Worm (Caenorhabditis elegans) whole organism, late embryonic: ENCODE data around the gene far-8.

Experiments
- C08G9.2 ChIP-seq: sonication (generic microtip); optimal IDR thresholded peaks from 2 replicates; lab custom pipeline; 2016; ENCODE audit warnings: mild to moderate bottlenecking, missing genetic modification characterization, moderate library complexity, missing compliant biosample characterization
- F13H6.1 ChIP-seq: sonication (generic microtip); optimal IDR thresholded peaks from 2 replicates; lab custom pipeline; 2016; ENCODE audit warnings: missing genetic modification characterization, missing compliant biosample characterization
- K02D7.2 ChIP-seq: sonication (generic microtip); optimal IDR thresholded peaks from 2 replicates; lab custom pipeline; 2017; ENCODE audit warnings: mild to moderate bottlenecking, missing genetic modification characterization, missing compliant biosample characterization
- K09A11.1 ChIP-seq: sonication (generic microtip); optimal IDR thresholded peaks from 2 replicates; lab custom pipeline; 2017; ENCODE audit warnings: antibody characterized with exemption, mild to moderate bottlenecking, missing genetic modification characterization, missing compliant biosample characterization; ENCODE audit not compliant: insufficient read depth
- ahr-1 ChIP-seq: sonication (generic microtip); optimal IDR thresholded peaks from 2 replicates; lab custom pipeline; 2016; ENCODE audit warnings: missing genetic modification characterization, missing compliant biosample characterization
- ceh-14 ChIP-seq: sonication (generic microtip); optimal IDR thresholded peaks from 2 replicates; lab custom pipeline; 2016; ENCODE audit warnings: missing genotype, missing genetic modification characterization, missing compliant biosample characterization
- ceh-18 ChIP-seq: sonication (generic microtip); optimal IDR thresholded peaks from 2 replicates; lab custom pipeline; 2016; ENCODE audit warnings: missing genetic modification characterization, missing compliant biosample characterization
- ceh-19 ChIP-seq: fragments of 200-800 bp; sonication (Bioruptor generic); optimal IDR thresholded peaks from 2 replicates; lab custom pipeline; 2018; ENCODE audit warnings: mild to moderate bottlenecking, missing genetic modification characterization, missing compliant biosample characterization
- ceh-2 ChIP-seq: sonication (generic microtip); optimal IDR thresholded peaks from 2 replicates; lab custom pipeline; 2016; ENCODE audit warnings: missing genotype, missing genetic modification characterization, missing compliant biosample characterization
- ceh-22 ChIP-seq: sonication (generic microtip); optimal IDR thresholded peaks from 2 replicates; lab custom pipeline; 2017; ENCODE audit warnings: missing biosample characterization, missing genetic modification characterization
- ceh-24 ChIP-seq: sonication (generic microtip); optimal IDR thresholded peaks from 2 replicates; lab custom pipeline; 2016; ENCODE audit warnings: mild to moderate bottlenecking, missing genetic modification characterization, missing compliant biosample characterization
- ceh-30 ChIP-seq: fragments of 150-350 bp; optimal IDR thresholded peaks from 2 replicates; lab custom pipeline; 2014; ENCODE audit warnings: missing biosample characterization, missing genetic modification characterization
- ceh-31 ChIP-seq: sonication (generic microtip); optimal IDR thresholded peaks from 2 replicates; lab custom pipeline; 2016; ENCODE audit warnings: missing genetic modification characterization, missing compliant biosample characterization
- ceh-34 ChIP-seq: sonication (generic microtip); optimal IDR thresholded peaks from 2 replicates; lab custom pipeline; 2016; ENCODE audit warnings: mild to moderate bottlenecking, missing genetic modification characterization, missing compliant biosample characterization
- ceh-45 ChIP-seq: fragments of 200-800 bp; sonication (Bioruptor generic); IDR thresholded peaks from 2 replicates; pipeline ENCODE4 v1.3.6; 2022; ENCODE audit warnings: missing genetic modification reagents, missing genetic modification characterization, missing compliant biosample characterization
- ceh-48 ChIP-seq: sonication (generic microtip); optimal IDR thresholded peaks from 2 replicates; lab custom pipeline; 2016; ENCODE audit warnings: missing genetic modification characterization, inconsistent platforms, missing compliant biosample characterization
- ceh-9 ChIP-seq: sonication (generic microtip); optimal IDR thresholded peaks from 2 replicates; lab custom pipeline; 2016; ENCODE audit warnings: mild to moderate bottlenecking, missing genetic modification characterization, inconsistent platforms, missing compliant biosample characterization
- dmd-4 ChIP-seq: sonication (generic microtip); optimal IDR thresholded peaks from 2 replicates; lab custom pipeline; 2016; ENCODE audit warnings: borderline replicate concordance, missing genetic modification characterization, missing compliant biosample characterization
- dve-1 ChIP-seq: sonication (generic microtip); optimal IDR thresholded peaks from 2 replicates; lab custom pipeline; 2017; ENCODE audit warnings: antibody characterized with exemption, mild to moderate bottlenecking, missing genetic modification characterization, missing compliant biosample characterization
- elt-2 ChIP-seq: sonication (generic microtip); optimal IDR thresholded peaks from 2 replicates; lab custom pipeline; 2016; ENCODE audit warnings: missing genetic modification reagents, missing genetic modification characterization, missing compliant biosample characterization
- elt-4 ChIP-seq: sonication (generic microtip); optimal IDR thresholded peaks from 2 replicates; lab custom pipeline; 2016; ENCODE audit warnings: missing genetic modification characterization, missing compliant biosample characterization
- fax-1 ChIP-seq: sonication (generic microtip); optimal IDR thresholded peaks from 2 replicates; lab custom pipeline; 2016; ENCODE audit warnings: missing genotype, missing genetic modification characterization, missing compliant biosample characterization
- fkh-10 ChIP-seq: fragments of 150-350 bp; optimal IDR thresholded peaks from 2 replicates; lab custom pipeline; 2014; ENCODE audit warnings: missing biosample characterization, missing genetic modification reagents, missing genetic modification characterization
- gmeb-2 ChIP-seq: sonication (generic microtip); optimal IDR thresholded peaks from 2 replicates; lab custom pipeline; 2016; ENCODE audit warnings: missing genetic modification characterization, inconsistent platforms, missing compliant biosample characterization
- hlh-13 ChIP-seq: fragments of 200-800 bp; sonication (Bioruptor generic); optimal IDR thresholded peaks from 2 replicates; lab custom pipeline; 2018; ENCODE audit warnings: mild to moderate bottlenecking, missing genetic modification characterization, missing compliant biosample characterization
- hlh-30 ChIP-seq: sonication (generic microtip); optimal IDR thresholded peaks from 2 replicates; lab custom pipeline; 2017; ENCODE audit warnings: antibody characterized with exemption, missing genetic modification characterization, missing compliant biosample characterization; ENCODE audit not compliant: insufficient read depth
- hlh-6 ChIP-seq: sonication (generic microtip); optimal IDR thresholded peaks from 2 replicates; lab custom pipeline; 2016; ENCODE audit warnings: missing genotype, missing genetic modification characterization, missing compliant biosample characterization
- hlh-8 ChIP-seq: sonication (generic microtip); optimal IDR thresholded peaks from 2 replicates; lab custom pipeline; 2016; ENCODE audit warnings: missing genotype, missing genetic modification characterization, missing compliant biosample characterization
- madf-2 ChIP-seq: sonication (generic microtip); optimal IDR thresholded peaks from 2 replicates; lab custom pipeline; 2017; ENCODE audit warnings: missing genetic modification characterization, missing compliant biosample characterization
- nfya-1 ChIP-seq: sonication (generic microtip); optimal IDR thresholded peaks from 2 replicates; lab custom pipeline; 2017; ENCODE audit warnings: missing genetic modification characterization, mild to moderate bottlenecking, missing compliant biosample characterization, antibody characterized with exemption, moderate library complexity
- nhr-11 ChIP-seq: fragments of 150-350 bp; optimal IDR thresholded peaks from 2 replicates; lab custom pipeline; 2014; ENCODE audit warnings: missing biosample characterization, missing genetic modification characterization
- npax-4 ChIP-seq: sonication (generic microtip); optimal IDR thresholded peaks from 2 replicates; lab custom pipeline; 2016; ENCODE audit warnings: missing genetic modification characterization, missing compliant biosample characterization
- pat-9 ChIP-seq: fragments of 200-800 bp; sonication (Bioruptor generic); optimal IDR thresholded peaks from 2 replicates; lab custom pipeline; 2018; ENCODE audit warnings: mild to moderate bottlenecking, missing genetic modification characterization, moderate library complexity, missing compliant biosample characterization
- pax-1 ChIP-seq: fragments of 150-350 bp; optimal IDR thresholded peaks from 2 replicates; lab custom pipeline; 2014; ENCODE audit warnings: missing biosample characterization, missing genetic modification characterization
- pha-2 ChIP-seq: sonication (generic microtip); optimal IDR thresholded peaks from 2 replicates; lab custom pipeline; 2017; ENCODE audit warnings: mild to moderate bottlenecking, missing genetic modification characterization, missing compliant biosample characterization
- pqm-1 ChIP-seq: sonication (generic microtip); optimal IDR thresholded peaks from 2 replicates; lab custom pipeline; 2016; ENCODE audit warnings: missing genetic modification characterization, missing compliant biosample characterization
- pros-1 ChIP-seq: fragments of 150-350 bp; optimal IDR thresholded peaks from 2 replicates; lab custom pipeline; 2014; ENCODE audit warnings: missing biosample characterization, missing genetic modification reagents, missing genetic modification characterization
- ref-2 ChIP-seq: sonication (generic microtip); optimal IDR thresholded peaks from 2 replicates; lab custom pipeline; 2016; ENCODE audit warnings: missing genetic modification characterization, missing compliant biosample characterization
- rnt-1 ChIP-seq: sonication (generic microtip); optimal IDR thresholded peaks from 2 replicates; lab custom pipeline; 2016; ENCODE audit warnings: missing genetic modification characterization, missing compliant biosample characterization
- sdc-2 ChIP-seq: sonication (generic microtip); optimal IDR thresholded peaks from 2 replicates; lab custom pipeline; 2016; ENCODE audit warnings: missing genotype, missing genetic modification characterization, missing compliant biosample characterization
- sox-2 ChIP-seq: fragments of 200-800 bp; sonication (Bioruptor generic); IDR thresholded peaks from 2 replicates; pipeline ENCODE4 v1.3.6; 2022; ENCODE audit warnings: missing genetic modification reagents, missing genetic modification characterization, missing compliant biosample characterization
- syd-9 ChIP-seq: sonication (generic microtip); optimal IDR thresholded peaks from 2 replicates; lab custom pipeline; 2016; ENCODE audit warnings: mild to moderate bottlenecking, missing genetic modification characterization, moderate library complexity, missing compliant biosample characterization
- tbx-2 ChIP-seq: sonication (generic microtip); optimal IDR thresholded peaks from 2 replicates; lab custom pipeline; 2016; ENCODE audit warnings: missing genetic modification characterization, missing compliant biosample characterization
- unc-3 ChIP-seq, 2 experiments: fragments of 200-800 bp in 1 of 2; sonication (Bioruptor generic) in 1 of 2; sonication (generic microtip) in 1 of 2; conservative IDR thresholded peaks in 1 of 2; optimal IDR thresholded peaks in 1 of 2; 2 replicates each; pipeline versions ENCODE4 v1.3.6 to Lab custom; 2016 to 2022; ENCODE audit warnings: missing compliant biosample characterization in 2 of 2, missing genetic modification characterization in 2 of 2, missing genetic modification reagents in 1 of 2
- unc-42 ChIP-seq: sonication (generic microtip); optimal IDR thresholded peaks from 2 replicates; lab custom pipeline; 2016; ENCODE audit warnings: missing genotype, missing genetic modification characterization, missing compliant biosample characterization
- unc-55 ChIP-seq: sonication (generic microtip); optimal IDR thresholded peaks from 2 replicates; lab custom pipeline; 2017; ENCODE audit warnings: missing biosample characterization, missing genetic modification reagents, missing genetic modification characterization
- ztf-16 ChIP-seq: sonication (generic microtip); optimal IDR thresholded peaks from 2 replicates; lab custom pipeline; 2017; ENCODE audit warnings: missing genetic modification characterization, missing compliant biosample characterization

far-8 gene

DNA sequence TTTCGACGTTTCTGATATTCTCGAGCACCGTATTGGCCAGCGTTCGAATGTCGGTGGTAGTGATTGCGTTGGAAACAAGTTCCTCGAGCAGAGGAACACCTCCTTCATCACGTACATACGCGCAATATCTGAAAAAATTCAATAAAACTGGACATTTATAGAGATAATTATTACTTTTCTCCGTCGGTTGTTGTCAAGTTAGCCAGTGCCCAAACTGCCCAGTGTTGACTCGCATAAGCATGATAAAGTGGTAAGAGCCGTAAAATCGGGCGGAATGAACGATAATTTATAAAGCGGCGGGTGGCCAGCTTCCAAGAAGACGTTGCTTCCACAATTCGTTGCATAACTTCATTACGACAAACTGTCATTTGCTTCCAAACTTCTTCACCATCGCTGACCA, 40.9 kb downstream of the far-8 start:
- TF ChIP-seq ceh-2 (tag; lab: Kevin White, UChicago): no peak
- TF ChIP-seq ceh-48 (tag; lab: Kevin White, UChicago): no peak
- no peak for TF ChIP-seq K02D7.2 (tag; lab: Kevin White, UChicago)
- no peak for TF ChIP-seq unc-55
- no peak for TF ChIP-seq ceh-19
- no peak for TF ChIP-seq ref-2 (tag; lab: Kevin White, UChicago)
- TF ChIP-seq pha-2 (tag; lab: Kevin White, UChicago): no peak
- TF ChIP-seq syd-9: no peak
- TF ChIP-seq hlh-8 (tag; lab: Kevin White, UChicago): no peak
- TF ChIP-seq pax-1 (tag; lab: Kevin White, UChicago): no peak
- TF ChIP-seq ztf-16: no peak
- no peak for TF ChIP-seq hlh-6 (tag; lab: Kevin White, UChicago)
- no peak for TF ChIP-seq ceh-9 (tag; lab: Kevin White, UChicago)
- TF ChIP-seq nhr-11 (tag; lab: Kevin White, UChicago): no peak
- TF ChIP-seq pat-9: no peak
- no peak for TF ChIP-seq elt-4 (tag; lab: Kevin White, UChicago)
- TF ChIP-seq K09A11.1 (tag; lab: Kevin White, UChicago): no peak
- no peak for TF ChIP-seq fax-1 (tag; lab: Kevin White, UChicago)

DNA sequence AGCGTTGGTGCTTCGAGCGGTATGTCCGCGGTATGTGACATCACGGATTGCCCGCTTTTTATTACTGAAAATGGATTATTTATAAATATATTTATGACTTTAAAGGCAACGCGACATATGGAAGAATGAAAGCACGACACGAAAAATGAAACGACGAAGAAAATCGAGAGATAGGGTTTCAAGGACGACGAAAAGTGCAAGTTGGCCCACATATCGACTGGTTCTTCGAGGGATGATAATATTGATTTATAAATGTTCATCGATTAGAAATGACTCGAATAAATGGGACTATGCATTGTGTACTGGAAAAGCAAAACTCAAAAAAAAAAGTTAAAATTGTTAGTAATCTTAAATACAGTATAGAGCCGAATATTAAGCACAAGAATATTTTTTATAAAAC, 44.0 kb downstream of the far-8 start, which contains the start of gene zer-1:
zer-1 (minus strand) TSS at position 68 of the 400 bp plus-strand sequence.
- TF ChIP-seq dve-1 (tag; lab: Kevin White, UChicago): no peak
- no peak for TF ChIP-seq elt-2 (tag; lab: Kevin White, UChicago)
- no peak for TF ChIP-seq syd-9
- no peak for TF ChIP-seq F13H6.1
- no peak for TF ChIP-seq nfya-1 (tag; lab: Kevin White, UChicago)
- TF ChIP-seq madf-2: no peak
- TF ChIP-seq pqm-1 (tag; lab: Kevin White, UChicago): no peak
- no peak for TF ChIP-seq ceh-9 (tag; lab: Kevin White, UChicago)
- TF ChIP-seq ceh-22 (tag; lab: Kevin White, UChicago): no peak
- no peak for TF ChIP-seq ceh-14 (tag; lab: Kevin White, UChicago)
- TF ChIP-seq pros-1 (tag; lab: Kevin White, UChicago): no peak
- TF ChIP-seq sdc-2: no peak
- TF ChIP-seq ceh-45: no peak
- TF ChIP-seq npax-4: no peak
- no peak for TF ChIP-seq hlh-6 (tag; lab: Kevin White, UChicago)
- no peak for TF ChIP-seq nhr-11 (tag; lab: Kevin White, UChicago)
- TF ChIP-seq C08G9.2 (tag; lab: Kevin White, UChicago): no peak
- no peak for TF ChIP-seq ztf-16

DNA sequence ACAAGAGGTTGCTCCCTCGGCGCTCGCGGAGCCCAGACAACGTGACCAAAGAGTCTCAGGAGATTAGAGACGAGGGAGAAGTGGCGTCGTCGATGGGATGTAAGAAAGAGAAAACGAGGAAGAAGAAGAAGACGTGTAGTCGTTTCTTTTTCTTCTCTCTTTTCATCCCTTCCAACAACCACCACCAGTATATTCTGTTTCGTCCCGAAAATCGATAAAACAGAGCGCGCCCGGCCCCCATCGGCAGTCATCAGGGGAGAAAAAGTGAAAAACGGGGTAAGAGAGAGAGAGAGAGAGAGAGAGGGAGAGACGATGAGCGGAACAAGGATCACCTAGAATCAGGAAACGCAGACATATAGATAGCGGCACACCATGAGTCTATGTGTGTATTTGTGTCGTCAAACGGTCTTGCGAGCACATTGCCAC, 45.2 kb downstream of the far-8 start:
- peak; percentile 55 for TF ChIP-seq unc-55
- TF ChIP-seq unc-42 (tag; lab: Kevin White, UChicago): peak; percentile 73
- peak; percentile 71 for TF ChIP-seq nfya-1 (tag; lab: Kevin White, UChicago)
- TF ChIP-seq ceh-30 (tag; lab: Kevin White, UChicago): peak; percentile 22
- peak; percentile 73 for TF ChIP-seq hlh-30 (tag; lab: Kevin White, UChicago)
- peak; percentile 10 for TF ChIP-seq rnt-1 (tag; lab: Kevin White, UChicago)
- TF ChIP-seq ceh-22 (tag; lab: Kevin White, UChicago): no peak
- TF ChIP-seq hlh-13 (GFP tag; lab: Kevin White, UChicago): no peak
- TF ChIP-seq elt-2 (tag; lab: Kevin White, UChicago): peak; percentile 52
- no peak for TF ChIP-seq gmeb-2 (tag; lab: Kevin White, UChicago)
- no peak for TF ChIP-seq dmd-4 (tag; lab: Kevin White, UChicago)
- peak; percentile 46 for TF ChIP-seq K09A11.1 (tag; lab: Kevin White, UChicago)
- peak; percentile 13 for TF ChIP-seq madf-2
- TF ChIP-seq ztf-16: no peak
- TF ChIP-seq fkh-10 (GFP tag; lab: Kevin White, UChicago): peak; percentile 44
- peak; percentile 35 for TF ChIP-seq ref-2 (tag; lab: Kevin White, UChicago)
- peak; percentile 76 for TF ChIP-seq tbx-2 (tag; lab: Kevin White, UChicago)
- TF ChIP-seq npax-4: no peak
- no peak for TF ChIP-seq ahr-1 (tag; lab: Kevin White, UChicago)
- TF ChIP-seq ceh-24: no peak
- peak; percentile 83 for TF ChIP-seq ceh-31 (tag; lab: Kevin White, UChicago)
- TF ChIP-seq unc-3 (GFP tag; conservative IDR thresholded peaks at IDR 0.05; lab: Robert Waterston, UW): no peak; the same call in 1 of the 2 replicates
- TF ChIP-seq unc-3 (tag; optimal IDR thresholded peaks at IDR 0.05; lab: Kevin White, UChicago): peak; percentile 45
- TF ChIP-seq ceh-18 (tag; lab: Kevin White, UChicago): peak; percentile 42
- TF ChIP-seq dve-1 (tag; lab: Kevin White, UChicago): peak; percentile 55
- TF ChIP-seq pros-1 (tag; lab: Kevin White, UChicago): peak; percentile 67
- peak; percentile 14 for TF ChIP-seq syd-9
- TF ChIP-seq ceh-19: peak; percentile 68
- TF ChIP-seq sox-2 (GFP tag; lab: Robert Waterston, UW): no peak
- peak; percentile 40 for TF ChIP-seq ceh-34 (tag; lab: Kevin White, UChicago)
- TF ChIP-seq ceh-48 (tag; lab: Kevin White, UChicago): peak; percentile 99
